Worm (Caenorhabditis elegans): ENCODE measurements around the gene srx-10.

The srx-10 gene

ce11 chrV:13949010-13949409 lies 2.7 kb upstream of the srx-10 start, which contains the start of gene R10D12.6:
Gene R10D12.6 (plus strand): TSS chrV:13949310.
- TF ChIP-seq pha-4 (tag; optimal IDR thresholded peaks at IDR 0.05) (no peak), dve-1 (tag; optimal IDR thresholded peaks at IDR 0.05) (no peak), pag-3 (tag; optimal IDR thresholded peaks at IDR 0.05; ENCODE audit: borderline replicate concordance) (no peak), ceh-31 (tag; optimal IDR thresholded peaks at IDR 0.05) (no peak), unc-55 (GFP tag; optimal IDR thresholded peaks at IDR 0.05) (no peak), hlh-15 (tag; optimal IDR thresholded peaks at IDR 0.05) (no peak), ceh-18 (tag; optimal IDR thresholded peaks at IDR 0.05) (no peak), lim-6 (tag; optimal IDR thresholded peaks at IDR 0.05) (no peak), hlh-13 (GFP tag; optimal IDR thresholded peaks at IDR 0.05) (no peak), fkh-10 (GFP tag; optimal IDR thresholded peaks at IDR 0.05) (no peak), sox-2 (GFP tag; IDR thresholded peaks at IDR 0.05) (no peak), syd-9 (tag; optimal IDR thresholded peaks at IDR 0.05) (no peak), npax-4 (tag; optimal IDR thresholded peaks at IDR 0.05) (no peak), ceh-24 (tag; optimal IDR thresholded peaks at IDR 0.05) (no peak), unc-42 (tag; optimal IDR thresholded peaks at IDR 0.05) (no peak), pat-9 (tag; optimal IDR thresholded peaks at IDR 0.05) (no peak), ttx-3 (tag; optimal IDR thresholded peaks at IDR 0.05) (no peak), mec-3 (tag; optimal IDR thresholded peaks at IDR 0.05; ENCODE audit: borderline replicate concordance) (no peak)

- TF ChIP-seq lin-11 (tag; optimal IDR thresholded peaks at IDR 0.05): no peak
- TF ChIP-seq syd-9 (tag; optimal IDR thresholded peaks at IDR 0.05): no peak
- no peak for TF ChIP-seq fkh-10 (GFP tag; optimal IDR thresholded peaks at IDR 0.05)
- TF ChIP-seq ref-2 (tag; optimal IDR thresholded peaks at IDR 0.05): no peak
- TF ChIP-seq pros-1 (tag; optimal IDR thresholded peaks at IDR 0.05): no peak
- no peak for TF ChIP-seq ceh-24 (tag; optimal IDR thresholded peaks at IDR 0.05)
- no peak for TF ChIP-seq Y22D7AL.16 (tag; optimal IDR thresholded peaks at IDR 0.05)
- no peak for TF ChIP-seq hlh-30 (tag; optimal IDR thresholded peaks at IDR 0.05; ENCODE audit: insufficient read depth)
- no peak for TF ChIP-seq sox-2 (GFP tag; IDR thresholded peaks at IDR 0.05)
- TF ChIP-seq hlh-8 (tag; optimal IDR thresholded peaks at IDR 0.05): no peak
- TF ChIP-seq dmd-4 (tag; optimal IDR thresholded peaks at IDR 0.05; ENCODE audit: borderline replicate concordance): no peak
- TF ChIP-seq C38D4.7 (GFP tag; optimal IDR thresholded peaks at IDR 0.05): no peak
Observed at ce11 chrV:13942082-13942481, 4.2 kb downstream of the srx-10 start, which contains the start of gene dpr-1. Gene dpr-1 (minus strand): TSS chrV:13942182.

- TF ChIP-seq Y22D7AL.16 (tag; optimal IDR thresholded peaks at IDR 0.05) (no peak), ztf-16 (tag; optimal IDR thresholded peaks at IDR 0.05) (no peak), ceh-6 (GFP tag; optimal IDR thresholded peaks at IDR 0.05) (no peak), lin-11 (tag; optimal IDR thresholded peaks at IDR 0.05) (no peak), ceh-2 (tag; optimal IDR thresholded peaks at IDR 0.05) (no peak), ceh-30 (tag; optimal IDR thresholded peaks at IDR 0.05) (no peak), ahr-1 (tag; optimal IDR thresholded peaks at IDR 0.05) (no peak), unc-86 (tag; optimal IDR thresholded peaks at IDR 0.05) (no peak), pqm-1 (tag; optimal IDR thresholded peaks at IDR 0.05) (no peak), pag-3 (tag; optimal IDR thresholded peaks at IDR 0.05; ENCODE audit: borderline replicate concordance) (no peak), rnt-1 (tag; optimal IDR thresholded peaks at IDR 0.05) (no peak)
Observed at ce11 chrV:13936850-13937249, 9.4 kb downstream of the srx-10 start, which contains the start of gene srw-145. Gene srw-145 (plus strand): TSS chrV:13937150.

- TF ChIP-seq ama-1 (optimal IDR thresholded peaks at IDR 0.05): no peak
- TF ChIP-seq fkh-6 (tag; optimal IDR thresholded peaks at IDR 0.05): no peak
- no peak for TF ChIP-seq che-1 (tag; optimal IDR thresholded peaks at IDR 0.05)
- no peak for TF ChIP-seq lim-6 (tag; optimal IDR thresholded peaks at IDR 0.05)
- TF ChIP-seq odd-2 (tag; optimal IDR thresholded peaks at IDR 0.05): no peak
- TF ChIP-seq pha-4 (tag; optimal IDR thresholded peaks at IDR 0.05): no peak
- no peak for TF ChIP-seq ceh-34 (tag; optimal IDR thresholded peaks at IDR 0.05)
- no peak for TF ChIP-seq npax-4 (tag; optimal IDR thresholded peaks at IDR 0.05)
- TF ChIP-seq unc-86 (tag; optimal IDR thresholded peaks at IDR 0.05): no peak
- TF ChIP-seq K02D7.2 (tag; optimal IDR thresholded peaks at IDR 0.05): no peak
- no peak for TF ChIP-seq unc-42 (tag; optimal IDR thresholded peaks at IDR 0.05)
- TF ChIP-seq nfya-1 (tag; optimal IDR thresholded peaks at IDR 0.05): no peak
- TF ChIP-seq pag-3 (tag; optimal IDR thresholded peaks at IDR 0.05; ENCODE audit: borderline replicate concordance): no peak
- TF ChIP-seq ceh-45 (GFP tag; IDR thresholded peaks at IDR 0.05): no peak
- TF ChIP-seq tbx-2 (tag; optimal IDR thresholded peaks at IDR 0.05): no peak
- no peak for TF ChIP-seq Y22D7AL.16 (tag; optimal IDR thresholded peaks at IDR 0.05)
- TF ChIP-seq ceh-6 (GFP tag; optimal IDR thresholded peaks at IDR 0.05): no peak
- TF ChIP-seq elt-4 (tag; optimal IDR thresholded peaks at IDR 0.05): no peak
Observed at ce11 chrV:13936052-13936451, 10.2 kb downstream of the srx-10 start.
